Worm (Caenorhabditis elegans) whole organism, L4 larva: ENCODE measurements around the gene Y43F4A.4.

Experiments
- D1046.2 ChIP-seq: fragments of 200-800 bp; sonication (Bioruptor generic); IDR thresholded peaks from 2 replicates; pipeline ENCODE4 v1.3.6; 2022; ENCODE audit warnings: missing genetic modification characterization, missing compliant biosample characterization
- F10B5.3 ChIP-seq: sonication (generic microtip); optimal IDR thresholded peaks from 2 replicates; lab custom pipeline; 2016; ENCODE audit warnings: mild to moderate bottlenecking, missing genetic modification characterization, missing compliant biosample characterization
- F37D6.2 ChIP-seq: sonication (generic microtip); optimal IDR thresholded peaks from 2 replicates; lab custom pipeline; 2016; ENCODE audit warnings: mild to moderate bottlenecking, missing genetic modification characterization, missing compliant biosample characterization
- T20F7.1 ChIP-seq: fragments of 200-800 bp; sonication (Bioruptor generic); optimal IDR thresholded peaks from 2 replicates; lab custom pipeline; 2018; ENCODE audit warnings: mild to moderate bottlenecking, missing genetic modification characterization, missing compliant biosample characterization
- T26A8.4 ChIP-seq: fragments of 200-800 bp; sonication (Bioruptor generic); IDR thresholded peaks from 2 replicates; pipeline ENCODE4 v1.3.6; 2022; ENCODE audit warnings: missing genetic modification characterization, missing compliant biosample characterization
- Y105C5A.15 ChIP-seq: fragments of 200-800 bp; sonication (Bioruptor generic); IDR thresholded peaks from 2 replicates; pipeline ENCODE4 v1.3.6; 2022; ENCODE audit warnings: missing genetic modification characterization, missing compliant biosample characterization
- Y48G9A.11 ChIP-seq: fragments of 200-800 bp; sonication (Bioruptor generic); IDR thresholded peaks from 2 replicates; pipeline ENCODE4 v1.3.6; 2022; ENCODE audit warnings: missing genetic modification reagents, missing genetic modification characterization, missing compliant biosample characterization
- Y75B8A.6 ChIP-seq: fragments of 200-800 bp; sonication (Bioruptor generic); IDR thresholded peaks from 2 replicates; pipeline ENCODE4 v1.3.6; 2022; ENCODE audit warnings: missing genetic modification reagents, missing genetic modification characterization, missing compliant biosample characterization
- ZK546.5 ChIP-seq, 2 experiments: sonication (generic microtip); optimal IDR thresholded peaks; 2 replicates each; lab custom pipeline; 2017; ENCODE audit warnings: missing biosample characterization in 2 of 2, missing genetic modification characterization in 2 of 2
- aha-1 ChIP-seq: fragments of 150-350 bp; peaks from one replicate; lab custom pipeline; 2014; ENCODE audit warnings: missing biosample characterization, missing genetic modification characterization
- ama-1 ChIP-seq: fragments of 150-350 bp; optimal IDR thresholded peaks from 2 replicates; lab custom pipeline; 2014; ENCODE audit warnings: inconsistent platforms, mixed read lengths
- arid-1 ChIP-seq: fragments of 200-800 bp; sonication (Bioruptor generic); conservative IDR thresholded peaks from 2 replicates; pipeline ENCODE4 v1.3.6; 2022; ENCODE audit warnings: missing genetic modification reagents, missing genetic modification characterization, missing compliant biosample characterization
- ceh-20 ChIP-seq: fragments of 200-800 bp; sonication (Bioruptor generic); IDR thresholded peaks from 2 replicates; pipeline ENCODE4 v1.3.6; 2022; ENCODE audit warnings: missing genetic modification reagents, missing genetic modification characterization, missing compliant biosample characterization
- ceh-82 ChIP-seq: sonication (generic microtip); optimal IDR thresholded peaks from 2 replicates; lab custom pipeline; 2017; ENCODE audit warnings: missing biosample characterization, missing genetic modification characterization
- daf-12 ChIP-seq: fragments of 150-350 bp; optimal IDR thresholded peaks from 2 replicates; lab custom pipeline; 2014; ENCODE audit warnings: missing biosample characterization, missing genetic modification reagents, missing genetic modification characterization
- daf-16 ChIP-seq, 3 experiments: sonication (generic microtip); optimal IDR thresholded peaks; 2 replicates each; lab custom pipeline; 2016 to 2017; ENCODE audit warnings: missing genetic modification characterization in 3 of 3, missing genetic modification reagents in 3 of 3, mild to moderate bottlenecking in 2 of 3, missing compliant biosample characterization in 2 of 3, missing biosample characterization in 1 of 3, moderate library complexity in 1 of 3
- daf-19 ChIP-seq: fragments of 200-800 bp; sonication (Bioruptor generic); conservative IDR thresholded peaks from 2 replicates; pipeline ENCODE4 v1.3.6; 2022; ENCODE audit warnings: missing genetic modification characterization, missing compliant biosample characterization
- dmd-6 ChIP-seq: fragments of 200-800 bp; sonication (Bioruptor generic); IDR thresholded peaks from 2 replicates; pipeline ENCODE4 v1.3.6; 2022; ENCODE audit warnings: missing genetic modification reagents, missing genetic modification characterization, missing compliant biosample characterization
- dve-1 ChIP-seq: sonication (generic microtip); optimal IDR thresholded peaks from 2 replicates; lab custom pipeline; 2017; ENCODE audit warnings: antibody characterized with exemption, mild to moderate bottlenecking, missing genetic modification characterization, missing compliant biosample characterization; ENCODE audit not compliant: insufficient read depth
- egl-27 ChIP-seq: sonication (generic microtip); optimal IDR thresholded peaks from 3 replicates; lab custom pipeline; 2017; ENCODE audit warnings: missing biosample characterization, missing genetic modification reagents, missing genetic modification characterization
- gei-8 ChIP-seq: fragments of 200-800 bp; sonication (Bioruptor generic); optimal IDR thresholded peaks from 2 replicates; lab custom pipeline; 2018; ENCODE audit warnings: mild to moderate bottlenecking, missing genetic modification characterization, missing compliant biosample characterization
- hif-1 ChIP-seq, 2 experiments: sonication (generic microtip); optimal IDR thresholded peaks; 2 replicates each; lab custom pipeline; 2016 to 2017; ENCODE audit warnings: missing compliant biosample characterization in 2 of 2, missing genetic modification characterization in 2 of 2, missing genetic modification reagents in 2 of 2, missing genotype in 2 of 2, mild to moderate bottlenecking in 1 of 2
- hlh-11 ChIP-seq: fragments of 200-800 bp; sonication (Bioruptor generic); optimal IDR thresholded peaks from 2 replicates; lab custom pipeline; 2018; ENCODE audit warnings: mild to moderate bottlenecking, missing genetic modification characterization, missing compliant biosample characterization
- hlh-30 ChIP-seq: sonication (generic microtip); optimal IDR thresholded peaks from 2 replicates; lab custom pipeline; 2017; ENCODE audit warnings: antibody characterized with exemption, mild to moderate bottlenecking, missing genetic modification characterization, missing compliant biosample characterization; ENCODE audit not compliant: insufficient read depth
- hmg-1.1 ChIP-seq: fragments of 200-800 bp; sonication (Bioruptor generic); IDR thresholded peaks from 2 replicates; pipeline ENCODE4 v1.3.6; 2022; ENCODE audit warnings: missing genetic modification reagents, missing genetic modification characterization, missing compliant biosample characterization
- lin-13 ChIP-seq: fragments of 150-350 bp; optimal IDR thresholded peaks from 2 replicates; lab custom pipeline; 2014; ENCODE audit warnings: missing biosample characterization, missing genetic modification reagents, missing genetic modification characterization
- lin-38 ChIP-seq: fragments of 200-800 bp; sonication (Bioruptor generic); IDR thresholded peaks from 2 replicates; pipeline ENCODE4 v1.3.6; 2022; ENCODE audit warnings: missing genetic modification reagents, missing genetic modification characterization, missing compliant biosample characterization
- madf-5 ChIP-seq, 2 experiments: fragments of 200-800 bp; sonication (Bioruptor generic); IDR thresholded peaks; 2 replicates each; pipeline ENCODE4 v1.3.6; 2022; ENCODE audit warnings: missing compliant biosample characterization in 2 of 2, missing genetic modification characterization in 2 of 2
- mdl-1 ChIP-seq, 2 experiments: fragments of 150-350 bp in 1 of 2; sonication (generic microtip) in 1 of 2; optimal IDR thresholded peaks; 2 replicates each; lab custom pipeline; 2014 to 2017; ENCODE audit warnings: missing biosample characterization in 2 of 2, missing genetic modification characterization in 2 of 2
- mep-1 ChIP-seq: fragments of 150-350 bp; sonication (generic microtip); optimal IDR thresholded peaks from 3 replicates; lab custom pipeline; 2014; ENCODE audit warnings: missing biosample characterization, missing genetic modification characterization
- mes-2 ChIP-seq: sonication (generic microtip); optimal IDR thresholded peaks from 2 replicates; lab custom pipeline; 2016; ENCODE audit warnings: missing genotype, mild to moderate bottlenecking, missing genetic modification characterization, missing compliant biosample characterization; ENCODE audit not compliant: poor library complexity, severe bottlenecking
- mxl-3 ChIP-seq: fragments of 200-800 bp; sonication (Bioruptor generic); optimal IDR thresholded peaks from 2 replicates; lab custom pipeline; 2018; ENCODE audit warnings: mild to moderate bottlenecking, missing genetic modification characterization, missing compliant biosample characterization
- nhr-25 ChIP-seq: sonication (generic microtip); optimal IDR thresholded peaks from 2 replicates; lab custom pipeline; 2017; ENCODE audit warnings: missing genetic modification characterization, mild to moderate bottlenecking, missing compliant biosample characterization, antibody characterized with exemption, moderate library complexity, borderline replicate concordance; ENCODE audit not compliant: insufficient read depth
- nhr-28 ChIP-seq: fragments of 150-350 bp; optimal IDR thresholded peaks from 2 replicates; lab custom pipeline; 2014; ENCODE audit warnings: missing biosample characterization, missing genetic modification characterization
- php-3 ChIP-seq: fragments of 200-800 bp; sonication (Bioruptor generic); IDR thresholded peaks from 2 replicates; pipeline ENCODE4 v1.3.6; 2022; ENCODE audit warnings: missing genetic modification reagents, missing genetic modification characterization, missing compliant biosample characterization
- saeg-2 ChIP-seq: fragments of 200-800 bp; sonication (Bioruptor generic); IDR thresholded peaks from 2 replicates; pipeline ENCODE4 v1.3.6; 2022; ENCODE audit warnings: missing genetic modification reagents, missing genetic modification characterization, missing compliant biosample characterization
- snpc-4 ChIP-seq: fragments of 150-350 bp; optimal IDR thresholded peaks from 2 replicates; lab custom pipeline; 2014; ENCODE audit warnings: missing biosample characterization, missing genetic modification characterization
- spr-1 ChIP-seq: sonication (generic microtip); optimal IDR thresholded peaks from 2 replicates; lab custom pipeline; 2016; ENCODE audit warnings: mild to moderate bottlenecking, missing genetic modification characterization, missing compliant biosample characterization
- tra-1 ChIP-seq: fragments of 200-800 bp; sonication (Bioruptor generic); IDR thresholded peaks from 2 replicates; pipeline ENCODE4 v1.3.6; 2022; ENCODE audit warnings: missing genetic modification reagents, missing genetic modification characterization, missing compliant biosample characterization
- unc-39 ChIP-seq: sonication (generic microtip); optimal IDR thresholded peaks from 2 replicates; lab custom pipeline; 2017; ENCODE audit warnings: missing biosample characterization, missing genetic modification characterization
- unc-62 ChIP-seq, 3 experiments: fragments of 150-350 bp in 1 of 3; sonication (generic microtip); optimal IDR thresholded peaks in 2 of 3; peaks in 1 of 3; 1 replicate in 1 of 3; 2 replicates in 2 of 3; lab custom pipeline; 2014 to 2017; ENCODE audit warnings: missing biosample characterization in 3 of 3, missing genetic modification characterization in 3 of 3, missing genetic modification reagents in 3 of 3, missing genotype in 1 of 3
- vab-7 ChIP-seq: fragments of 200-800 bp; sonication (Bioruptor generic); IDR thresholded peaks from 2 replicates; pipeline ENCODE4 v1.3.6; 2022; ENCODE audit warnings: missing genetic modification reagents, missing genetic modification characterization, missing compliant biosample characterization
- zag-1 ChIP-seq: fragments of 150-350 bp; optimal IDR thresholded peaks from 2 replicates; lab custom pipeline; 2014; ENCODE audit warnings: missing biosample characterization, missing genetic modification characterization
- zfp-2 ChIP-seq: sonication (generic microtip); optimal IDR thresholded peaks from 2 replicates; lab custom pipeline; 2016; ENCODE audit warnings: mild to moderate bottlenecking, missing genetic modification characterization, missing compliant biosample characterization
- zfp-3 ChIP-seq: fragments of 200-800 bp; sonication (Bioruptor generic); conservative IDR thresholded peaks from 2 replicates; pipeline ENCODE4 v1.3.6; 2022; ENCODE audit warnings: missing genetic modification reagents, missing genetic modification characterization, missing compliant biosample characterization

Y43F4A.4 gene

DNA sequence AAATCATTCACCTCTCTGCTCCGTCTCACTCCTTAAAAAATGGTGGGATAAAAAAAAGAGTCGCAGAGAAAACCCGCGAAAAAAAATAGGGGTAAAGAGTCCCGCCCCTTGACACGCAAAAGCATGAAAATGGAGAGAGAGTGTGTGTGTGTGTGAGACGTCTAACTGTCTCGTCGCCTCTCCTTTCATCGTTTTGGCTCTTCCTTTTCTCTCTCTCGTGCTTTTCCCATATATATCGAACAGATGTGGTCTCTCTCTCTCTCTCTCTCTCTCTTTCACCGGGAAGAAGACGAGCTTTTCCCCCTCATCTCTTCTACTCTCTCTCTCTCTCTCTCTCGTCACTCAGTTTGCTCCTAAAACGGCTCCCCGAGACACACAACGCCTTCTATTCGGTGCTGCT, 30.4 kb downstream of the Y43F4A.4 start (continued):
- TF ChIP-seq unc-62 (GFP tag; optimal IDR thresholded peaks at IDR 0.05 in 1 of 2; lab: Kevin White, UChicago) (peak in 1 of 2 experiments; percentile 99), unc-62 (tag; optimal IDR thresholded peaks at IDR 0.05; lab: Kevin White, UChicago) (no peak), daf-12 (tag; lab: Kevin White, UChicago) (no peak), saeg-2 (GFP tag; lab: Robert Waterston, UW) (no peak), Y48G9A.11 (no peak), unc-39 (tag; lab: Kevin White, UChicago) (no peak), lin-13 (GFP tag; lab: Kevin White, UChicago) (no peak), daf-16 (GFP tag; optimal IDR thresholded peaks at IDR 0.05; lab: Kevin White, UChicago) (no peak), daf-16 (tag; optimal IDR thresholded peaks at IDR 0.05; lab: Kevin White, UChicago) (peak; percentile 27), ceh-82 (tag; lab: Kevin White, UChicago) (no peak), hmg-1.1 (GFP tag; lab: Robert Waterston, UW) (peak; percentile 72), mxl-3 (GFP tag; lab: Kevin White, UChicago) (no peak), ama-1 (no peak), mdl-1 (tag; optimal IDR thresholded peaks at IDR 0.05; lab: Kevin White, UChicago) (peak in 1 of 2 experiments; percentile 77), nhr-28 (tag; lab: Kevin White, UChicago) (peak; percentile 15), egl-27 (tag; lab: Kevin White, UChicago) (no peak), F37D6.2 (tag; lab: Kevin White, UChicago) (peak; percentile 62), vab-7 (no peak), php-3 (GFP tag; lab: Robert Waterston, UW) (no peak), gei-8 (GFP tag; lab: Kevin White, UChicago) (no peak), F10B5.3 (tag; lab: Kevin White, UChicago) (no peak), nhr-25 (no peak), tra-1 (no peak), zag-1 (peak; percentile 56), madf-5 (GFP tag; IDR thresholded peaks at IDR 0.05; lab: Robert Waterston, UW) (no peak), arid-1 (GFP tag; lab: Robert Waterston, UW) (no peak), Y105C5A.15 (no peak), T20F7.1 (no peak), hlh-11 (peak; percentile 81), lin-38 (peak; percentile 51), zfp-3 (GFP tag; lab: Robert Waterston, UW) (no peak), spr-1 (no peak), zfp-2 (tag; lab: Kevin White, UChicago) (no peak), dve-1 (tag; lab: Kevin White, UChicago) (peak; percentile 60), snpc-4 (tag; lab: Kevin White, UChicago) (no peak), ceh-20 (GFP tag; lab: Robert Waterston, UW) (peak; percentile 58; the same call in 1 of the 2 replicates), Y75B8A.6 (GFP tag; lab: Robert Waterston, UW) (no peak), daf-19 (GFP tag; lab: Robert Waterston, UW) (no peak), D1046.2 (no peak)

- TF ChIP-seq hlh-30 (tag; lab: Kevin White, UChicago) (no peak), T26A8.4 (no peak), aha-1 (tag; lab: Kevin White, UChicago) (no peak), hmg-1.1 (GFP tag; lab: Robert Waterston, UW) (no peak), hif-1 (tag; optimal IDR thresholded peaks at IDR 0.05; lab: Kevin White, UChicago) (no peak), ceh-82 (tag; lab: Kevin White, UChicago) (no peak), ZK546.5 (tag; optimal IDR thresholded peaks at IDR 0.05; lab: Kevin White, UChicago) (no peak), snpc-4 (tag; lab: Kevin White, UChicago) (no peak), Y48G9A.11 (no peak), dmd-6 (GFP tag; lab: Robert Waterston, UW) (no peak), mep-1 (tag; lab: Kevin White, UChicago) (no peak), mes-2 (tag; lab: Kevin White, UChicago) (no peak), F10B5.3 (tag; lab: Kevin White, UChicago) (no peak)
These were observed 31.6 kb downstream of the Y43F4A.4 start, which contains the start of gene unc-64 for ce11 chrIII:13276958-13277357. Gene unc-64, plus strand, starts transcription at chrIII:13277258.
